Worm (Caenorhabditis elegans): ENCODE results near the gene wee-1.1.
A peak's percentile ranks its signal among the peaks of the same experiment; 100 is the strongest.

Gene wee-1.1

ce11 chrII:9617039-9617901, 33.9 kb upstream of the wee-1.1 start, which contains the start of gene hal-3 (continued):
- no peak for TF ChIP-seq daf-19 (GFP tag; conservative IDR thresholded peaks at IDR 0.05)
- no peak for TF ChIP-seq snpc-1.2 (GFP tag; IDR thresholded peaks at IDR 0.05)
- no peak for TF ChIP-seq nhr-77 (tag; optimal IDR thresholded peaks at IDR 0.05)
- 0 out of 2 replicates have a peak, but pooled peaks have one; percentile 4 for TF ChIP-seq madf-9 (GFP tag; conservative IDR thresholded peaks at IDR 0.05)
- no peak for TF ChIP-seq cey-2 (tag; optimal IDR thresholded peaks at IDR 0.05; ENCODE audit: borderline replicate concordance, insufficient read depth)
- peak; percentile 20 for TF ChIP-seq nhr-25 (tag; optimal IDR thresholded peaks at IDR 0.05; ENCODE audit: borderline replicate concordance, insufficient read depth)
- TF ChIP-seq lin-39 (tag; optimal IDR thresholded peaks at IDR 0.05), result no peak
- peak; percentile 31 for TF ChIP-seq mep-1 (tag; optimal IDR thresholded peaks at IDR 0.05)
- no peak for TF ChIP-seq daf-8 (GFP tag; IDR thresholded peaks at IDR 0.05)
- no peak for TF ChIP-seq ztf-7 (tag; optimal IDR thresholded peaks at IDR 0.05)
- peak; percentile 25 for TF ChIP-seq F10B5.3 (tag; optimal IDR thresholded peaks at IDR 0.05)
- TF ChIP-seq fkh-10 (GFP tag; optimal IDR thresholded peaks at IDR 0.05), result no peak
- no peak for TF ChIP-seq rbr-2 (tag; optimal IDR thresholded peaks at IDR 0.05)
- no peak for TF ChIP-seq F49E8.2 (tag; optimal IDR thresholded peaks at IDR 0.05; ENCODE audit: borderline replicate concordance)
- TF ChIP-seq ceh-62 (tag; optimal IDR thresholded peaks at IDR 0.05), result no peak
- 0 out of 2 replicates have a peak, but pooled peaks have one; percentile 27 for TF ChIP-seq Y48G9A.11 (GFP tag; IDR thresholded peaks at IDR 0.05)
- no peak for TF ChIP-seq lin-13 (GFP tag; optimal IDR thresholded peaks at IDR 0.05)
- TF ChIP-seq ama-1 (optimal IDR thresholded peaks at IDR 0.05), result peak; percentile 47
- TF ChIP-seq egl-43 (GFP tag; IDR thresholded peaks at IDR 0.05), result 0 out of 2 replicates have a peak, but pooled peaks have one; percentile 9
- TF ChIP-seq aly-2 (tag; optimal IDR thresholded peaks at IDR 0.05), result no peak
- TF ChIP-seq php-3 (GFP tag; IDR thresholded peaks at IDR 0.05), result no peak
- TF ChIP-seq mes-2 (tag; optimal IDR thresholded peaks at IDR 0.05; ENCODE audit: poor library complexity, severe bottlenecking), result peak; percentile 64
- peak; percentile 67 for TF ChIP-seq ceh-28 (tag; optimal IDR thresholded peaks at IDR 0.05)
- TF ChIP-seq egl-27 (tag; optimal IDR thresholded peaks at IDR 0.05), result no peak
- no peak for TF ChIP-seq nhr-11 (tag; optimal IDR thresholded peaks at IDR 0.05)
- peak in 1 of 2 experiments; percentile 18 for TF ChIP-seq hif-1 (tag; optimal IDR thresholded peaks at IDR 0.05)
- TF ChIP-seq nhr-111 (GFP tag; optimal IDR thresholded peaks at IDR 0.05), result no peak
- no peak for TF ChIP-seq lin-29 (GFP tag; IDR thresholded peaks at IDR 0.05)
- no peak for TF ChIP-seq ctbp-1 (GFP tag; IDR thresholded peaks at IDR 0.05)
- no peak for TF ChIP-seq R02D3.7 (tag; optimal IDR thresholded peaks at IDR 0.05)
- no peak for TF ChIP-seq spr-1 (tag; optimal IDR thresholded peaks at IDR 0.05)
- no peak for TF ChIP-seq zip-2 (tag; optimal IDR thresholded peaks at IDR 0.05)
- no peak for TF ChIP-seq jun-1 (tag; optimal IDR thresholded peaks at IDR 0.05)
- TF ChIP-seq unc-62 (GFP tag; optimal IDR thresholded peaks at IDR 0.05 in 1 of 2), result peak in 1 of 2 experiments; percentile 81
- TF ChIP-seq unc-62 (tag; optimal IDR thresholded peaks at IDR 0.05), result no peak
- TF ChIP-seq gei-8 (GFP tag; optimal IDR thresholded peaks at IDR 0.05), result no peak
- TF ChIP-seq mdl-1 (tag; optimal IDR thresholded peaks at IDR 0.05), result no peak
- 0 out of 2 replicates have a peak, but pooled peaks have one; percentile 33 for TF ChIP-seq lin-38 (GFP tag; IDR thresholded peaks at IDR 0.05)
- peak; percentile 39; the same call in 1 of the 2 replicates for TF ChIP-seq T26A8.4 (GFP tag; IDR thresholded peaks at IDR 0.05)
- no peak for TF ChIP-seq nhr-6 (tag; optimal IDR thresholded peaks at IDR 0.05)
- no peak for TF ChIP-seq ceh-82 (tag; optimal IDR thresholded peaks at IDR 0.05)
- no peak for TF ChIP-seq Y75B8A.6 (GFP tag; IDR thresholded peaks at IDR 0.05)
- no peak for TF ChIP-seq D1046.2 (GFP tag; IDR thresholded peaks at IDR 0.05)
- TF ChIP-seq zfp-3 (GFP tag; conservative IDR thresholded peaks at IDR 0.05), result peak; percentile 80
- no peak for TF ChIP-seq T20F7.1 (GFP tag; optimal IDR thresholded peaks at IDR 0.05)
- TF ChIP-seq dmd-6 (GFP tag; IDR thresholded peaks at IDR 0.05), result no peak; the same call in 1 of the 2 replicates
- TF ChIP-seq unc-39 (tag; optimal IDR thresholded peaks at IDR 0.05), result no peak
- TF ChIP-seq hlh-11 (tag; optimal IDR thresholded peaks at IDR 0.05), result peak; percentile 17
- TF ChIP-seq Y5F2A.4 (GFP tag; optimal IDR thresholded peaks at IDR 0.05), result no peak

Data from whole organism, L4 larva.